Worm (Caenorhabditis elegans) whole organism, young adult: ENCODE measurements around the gene bca-2.

Experiments
- B0019.2 ChIP-seq: fragments of 200-800 bp; sonication (Bioruptor generic); conservative IDR thresholded peaks from 2 replicates; pipeline ENCODE4 v1.3.6; 2022; ENCODE audit warnings: missing genetic modification reagents, missing genetic modification characterization, missing compliant biosample characterization
- B0035.1 ChIP-seq: sonication (generic microtip); optimal IDR thresholded peaks from 2 replicates; lab custom pipeline; 2016; ENCODE audit warnings: missing genetic modification characterization, mild to moderate bottlenecking, missing compliant biosample characterization, missing genotype, missing genetic modification reagents
- C06A6.2 ChIP-seq: fragments of 200-800 bp; sonication (Bioruptor generic); conservative IDR thresholded peaks from 2 replicates; pipeline ENCODE4 v1.3.6; 2022; ENCODE audit warnings: missing genetic modification characterization, missing compliant biosample characterization
- D2030.7 ChIP-seq: fragments of 200-800 bp; sonication (Bioruptor generic); IDR thresholded peaks from 2 replicates; pipeline ENCODE4 v1.3.6; 2022; ENCODE audit warnings: missing genetic modification reagents, missing genetic modification characterization, missing compliant biosample characterization
- F33H1.4 ChIP-seq: fragments of 200-800 bp; sonication (Bioruptor generic); IDR thresholded peaks from 2 replicates; pipeline ENCODE4 v1.3.6; 2022; ENCODE audit warnings: missing genetic modification reagents, missing genetic modification characterization, missing compliant biosample characterization
- F39B2.1 ChIP-seq: fragments of 200-800 bp; sonication (Bioruptor generic); IDR thresholded peaks from 2 replicates; pipeline ENCODE4 v1.3.6; 2022; ENCODE audit warnings: missing genetic modification reagents, missing genetic modification characterization, missing compliant biosample characterization
- F52B5.7 ChIP-seq: sonication (generic microtip); optimal IDR thresholded peaks from 2 replicates; lab custom pipeline; 2016; ENCODE audit warnings: mild to moderate bottlenecking, missing genetic modification characterization, missing compliant biosample characterization
- F57C9.4 ChIP-seq: sonication (generic microtip); optimal IDR thresholded peaks from 2 replicates; lab custom pipeline; 2017; ENCODE audit warnings: mild to moderate bottlenecking, missing genetic modification characterization, missing compliant biosample characterization
- Y53G8AR.9 ChIP-seq: fragments of 200-800 bp; sonication (Bioruptor generic); conservative IDR thresholded peaks from 2 replicates; pipeline ENCODE4 v1.3.6; 2022; ENCODE audit warnings: missing genetic modification reagents, missing genetic modification characterization, missing compliant biosample characterization
- Y56A3A.18 ChIP-seq: fragments of 200-800 bp; sonication (Bioruptor generic); IDR thresholded peaks from 2 replicates; pipeline ENCODE4 v1.3.6; 2022; ENCODE audit warnings: missing genetic modification reagents, missing genetic modification characterization, missing compliant biosample characterization
- Y79H2A.3 ChIP-seq: fragments of 200-800 bp; sonication (Bioruptor generic); conservative IDR thresholded peaks from 2 replicates; pipeline ENCODE4 v1.3.6; 2022; ENCODE audit warnings: missing genetic modification reagents, missing genetic modification characterization, missing compliant biosample characterization
- Y95B8A.8 ChIP-seq: fragments of 200-800 bp; sonication (Bioruptor generic); IDR thresholded peaks from 2 replicates; pipeline ENCODE4 v1.3.6; 2022; ENCODE audit warnings: missing genetic modification reagents, missing genetic modification characterization, missing compliant biosample characterization
- akir-1 ChIP-seq: fragments of 200-800 bp; sonication (Bioruptor generic); optimal IDR thresholded peaks from 2 replicates; lab custom pipeline; 2018; ENCODE audit warnings: mild to moderate bottlenecking, missing genetic modification characterization, moderate library complexity, missing compliant biosample characterization
- atf-7 ChIP-seq: sonication (generic microtip); optimal IDR thresholded peaks from 2 replicates; lab custom pipeline; 2017; ENCODE audit warnings: mild to moderate bottlenecking, missing genetic modification characterization, missing compliant biosample characterization
- athp-1 ChIP-seq: sonication (generic microtip); optimal IDR thresholded peaks from 2 replicates; lab custom pipeline; 2017; ENCODE audit warnings: mild to moderate bottlenecking, missing genetic modification characterization, missing compliant biosample characterization
- cebp-1 ChIP-seq, 2 experiments: fragments of 200-800 bp in 1 of 2; sonication (Bioruptor generic) in 1 of 2; sonication (generic microtip) in 1 of 2; IDR thresholded peaks in 1 of 2; optimal IDR thresholded peaks in 1 of 2; 2 replicates each; pipeline versions ENCODE4 v1.3.6 to Lab custom; 2017 to 2022; ENCODE audit warnings: missing compliant biosample characterization in 2 of 2, missing genetic modification characterization in 2 of 2, mild to moderate bottlenecking in 1 of 2, missing genetic modification reagents in 1 of 2, moderate library complexity in 1 of 2
- cebp-2 ChIP-seq: fragments of 200-800 bp; sonication (Bioruptor generic); IDR thresholded peaks from 2 replicates; pipeline ENCODE4 v1.3.6; 2022; ENCODE audit warnings: missing genetic modification characterization, missing compliant biosample characterization
- ceh-79 ChIP-seq: sonication (generic microtip); optimal IDR thresholded peaks from 2 replicates; lab custom pipeline; 2017; ENCODE audit warnings: mild to moderate bottlenecking, missing genetic modification characterization, missing compliant biosample characterization
- die-1 ChIP-seq: sonication (generic microtip); optimal IDR thresholded peaks from 2 replicates; lab custom pipeline; 2016; ENCODE audit warnings: missing genotype, mild to moderate bottlenecking, missing genetic modification characterization, missing compliant biosample characterization
- dpl-1 ChIP-seq: fragments of 150-350 bp; optimal IDR thresholded peaks from 2 replicates; lab custom pipeline; 2014; ENCODE audit warnings: missing biosample characterization, missing genetic modification reagents, missing genetic modification characterization
- ets-4 ChIP-seq: fragments of 200-800 bp; sonication (Bioruptor generic); optimal IDR thresholded peaks from 2 replicates; lab custom pipeline; 2018; ENCODE audit warnings: mild to moderate bottlenecking, missing genetic modification characterization, missing compliant biosample characterization
- hlh-12 ChIP-seq: sonication (generic microtip); optimal IDR thresholded peaks from 2 replicates; lab custom pipeline; 2016; ENCODE audit warnings: missing genetic modification characterization, missing compliant biosample characterization
- hlh-26 ChIP-seq: fragments of 200-800 bp; sonication (Bioruptor generic); conservative IDR thresholded peaks from 2 replicates; pipeline ENCODE4 v1.3.6; 2022; ENCODE audit warnings: missing genetic modification reagents, missing genetic modification characterization, missing compliant biosample characterization
- hmg-1.2 ChIP-seq: fragments of 200-800 bp; sonication (Bioruptor generic); IDR thresholded peaks from 2 replicates; pipeline ENCODE4 v1.3.6; 2022; ENCODE audit warnings: missing genetic modification reagents, missing genetic modification characterization, missing compliant biosample characterization
- lag-1 ChIP-seq: fragments of 200-800 bp; sonication (Bioruptor generic); IDR thresholded peaks from 2 replicates; pipeline ENCODE4 v1.3.6; 2022; ENCODE audit warnings: missing genetic modification reagents, missing genetic modification characterization, missing compliant biosample characterization
- let-526 ChIP-seq: fragments of 200-800 bp; sonication (Bioruptor generic); IDR thresholded peaks from 2 replicates; pipeline ENCODE4 v1.3.6; 2022; ENCODE audit warnings: missing genetic modification reagents, missing genetic modification characterization, missing compliant biosample characterization
- lin-26 ChIP-seq: fragments of 200-800 bp; sonication (Bioruptor generic); IDR thresholded peaks from 2 replicates; pipeline ENCODE4 v1.3.6; 2022; ENCODE audit warnings: missing genetic modification reagents, missing genetic modification characterization, missing compliant biosample characterization
- lsy-27 ChIP-seq: sonication (generic microtip); optimal IDR thresholded peaks from 2 replicates; lab custom pipeline; 2017; ENCODE audit warnings: missing genetic modification characterization, mild to moderate bottlenecking, missing compliant biosample characterization, antibody characterized with exemption, missing genotype, borderline replicate concordance; ENCODE audit not compliant: insufficient read depth
- madf-10 ChIP-seq: sonication (generic microtip); optimal IDR thresholded peaks from 2 replicates; lab custom pipeline; 2016; ENCODE audit warnings: mild to moderate bottlenecking, missing genetic modification characterization, missing compliant biosample characterization
- madf-3 ChIP-seq: fragments of 200-800 bp; sonication (Bioruptor generic); IDR thresholded peaks from 2 replicates; pipeline ENCODE4 v1.3.6; 2022; ENCODE audit warnings: missing genetic modification reagents, missing genetic modification characterization, missing compliant biosample characterization
- madf-6 ChIP-seq: fragments of 200-800 bp; sonication (Bioruptor generic); IDR thresholded peaks from 2 replicates; pipeline ENCODE4 v1.3.6; 2022; ENCODE audit warnings: missing genetic modification reagents, missing genetic modification characterization, missing compliant biosample characterization
- mcd-1 ChIP-seq: fragments of 200-800 bp; sonication (Bioruptor generic); IDR thresholded peaks from 2 replicates; pipeline ENCODE4 v1.3.6; 2022; ENCODE audit warnings: missing genetic modification reagents, missing genetic modification characterization, missing compliant biosample characterization
- mel-28 ChIP-seq: sonication (generic microtip); optimal IDR thresholded peaks from 2 replicates; lab custom pipeline; 2016; ENCODE audit warnings: borderline replicate concordance, mild to moderate bottlenecking, missing genetic modification characterization, missing compliant biosample characterization
- mes-4 ChIP-seq: sonication (generic microtip); optimal IDR thresholded peaks from 2 replicates; lab custom pipeline; 2016; ENCODE audit warnings: missing genotype, missing genetic modification characterization, missing compliant biosample characterization
- nhr-120 ChIP-seq: fragments of 200-800 bp; sonication (Bioruptor generic); IDR thresholded peaks from 2 replicates; pipeline ENCODE4 v1.3.6; 2022; ENCODE audit warnings: missing genetic modification characterization, missing compliant biosample characterization
- nhr-27 ChIP-seq: fragments of 200-800 bp; sonication (Bioruptor generic); optimal IDR thresholded peaks from 2 replicates; lab custom pipeline; 2018; ENCODE audit warnings: mild to moderate bottlenecking, missing genetic modification characterization, moderate library complexity, missing compliant biosample characterization
- pha-4 ChIP-seq: fragments of 150-350 bp; sonication (generic microtip); optimal IDR thresholded peaks from 2 replicates; lab custom pipeline; 2014; ENCODE audit warnings: missing biosample characterization, missing genetic modification reagents, missing genetic modification characterization
- rpc-1 ChIP-seq, 2 experiments: fragments of 150-350 bp in 1 of 2; sonication (generic microtip) in 1 of 2; optimal IDR thresholded peaks; 2 replicates each; lab custom pipeline; 2014 to 2018; ENCODE audit warnings: missing biosample characterization in 1 of 2, missing genetic modification characterization in 1 of 2, missing genetic modification reagents in 1 of 2, missing genotype in 1 of 2
- snpc-1.3 ChIP-seq: sonication (generic microtip); optimal IDR thresholded peaks from 2 replicates; lab custom pipeline; 2017; ENCODE audit warnings: missing genetic modification characterization, mild to moderate bottlenecking, missing compliant biosample characterization, antibody characterized with exemption, moderate library complexity, missing genotype, missing genetic modification reagents; ENCODE audit not compliant: insufficient read depth
- snpc-4 ChIP-seq, 5 experiments: fragments of 150-350 bp in 1 of 5; sonication (generic microtip) in 4 of 5; optimal IDR thresholded peaks; 2 replicates each; lab custom pipeline; 2014 to 2018; ENCODE audit warnings: missing genetic modification characterization in 5 of 5, missing biosample characterization in 3 of 5, antibody characterized with exemption in 2 of 5, mild to moderate bottlenecking in 2 of 5, missing compliant biosample characterization in 2 of 5, missing genotype in 2 of 5, moderate library complexity in 2 of 5, missing genetic modification reagents in 1 of 5
- tbx-9 ChIP-seq: sonication (generic microtip); optimal IDR thresholded peaks from 2 replicates; lab custom pipeline; 2016; ENCODE audit warnings: borderline replicate concordance, missing genetic modification characterization, inconsistent platforms, missing compliant biosample characterization
- ztf-22 ChIP-seq: fragments of 200-800 bp; sonication (Bioruptor generic); optimal IDR thresholded peaks from 2 replicates; lab custom pipeline; 2018; ENCODE audit warnings: mild to moderate bottlenecking, missing genetic modification characterization, moderate library complexity, missing compliant biosample characterization
- ztf-6 ChIP-seq: fragments of 200-800 bp; sonication (Bioruptor generic); IDR thresholded peaks from 2 replicates; pipeline ENCODE4 v1.3.6; 2022; ENCODE audit warnings: missing genetic modification reagents, missing genetic modification characterization, missing compliant biosample characterization

Gene bca-2

ce11 chrIV:17096168-17096567 lies 3.9 kb downstream of the bca-2 start, which contains the start of gene Y116A8C.27:
Gene Y116A8C.27 (minus strand): TSS chrIV:17096268.
- TF ChIP-seq madf-6 (GFP tag; lab: Robert Waterston, UW): no peak
- TF ChIP-seq F33H1.4 (GFP tag; lab: Robert Waterston, UW): no peak
- TF ChIP-seq snpc-4 (GFP tag; optimal IDR thresholded peaks at IDR 0.05; lab: Kevin White, UChicago): peak; percentile 4
- TF ChIP-seq snpc-4 (tag; optimal IDR thresholded peaks at IDR 0.05; lab: Kevin White, UChicago): no peak

- TF ChIP-seq Y79H2A.3 (GFP tag; lab: Robert Waterston, UW) (no peak), cebp-1 (GFP tag; IDR thresholded peaks at IDR 0.05; lab: Robert Waterston, UW) (no peak), cebp-1 (tag; optimal IDR thresholded peaks at IDR 0.05; lab: Kevin White, UChicago) (no peak), pha-4 (tag; lab: Kevin White, UChicago) (peak; percentile 36), hmg-1.2 (peak; percentile 7; the same call in 1 of the 2 replicates), die-1 (tag; lab: Kevin White, UChicago) (no peak)
- TF ChIP-seq, all 124 proteins: peak for 2
Measured at ce11 chrIV:17093701-17094100, 6.3 kb downstream of the bca-2 start, which contains the start of gene Y116A8C.29. Gene Y116A8C.29 (plus strand): TSS chrIV:17094028.

ce11 chrIV:17088849-17089248 lies 11.2 kb downstream of the bca-2 start, which contains the start of gene Y116A8C.43:
Gene Y116A8C.43 (plus strand): TSS chrIV:17088851.
- TF ChIP-seq Y95B8A.8 (GFP tag; lab: Robert Waterston, UW) (0 out of 2 replicates have a peak, but pooled peaks have one; percentile 15), madf-6 (GFP tag; lab: Robert Waterston, UW) (peak; percentile 39; the same call in 1 of the 2 replicates), dpl-1 (GFP tag; lab: Kevin White, UChicago) (no peak), Y56A3A.18 (GFP tag; lab: Robert Waterston, UW) (0 out of 2 replicates have a peak, but pooled peaks have one; percentile 53), B0035.1 (tag; lab: Kevin White, UChicago) (no peak), athp-1 (tag; lab: Kevin White, UChicago) (peak; percentile 63), B0019.2 (GFP tag; lab: Robert Waterston, UW) (no peak), ztf-22 (GFP tag; lab: Kevin White, UChicago) (no peak), tbx-9 (tag; lab: Kevin White, UChicago) (no peak), let-526 (GFP tag; lab: Robert Waterston, UW) (no peak), nhr-27 (tag; lab: Kevin White, UChicago) (peak; percentile 8), Y53G8AR.9 (peak; percentile 76), mes-4 (tag; lab: Kevin White, UChicago) (peak; percentile 31), nhr-120 (GFP tag; lab: Robert Waterston, UW) (no peak), cebp-2 (no peak), ceh-79 (no peak), C06A6.2 (GFP tag; lab: Robert Waterston, UW) (no peak), ets-4 (GFP tag; lab: Kevin White, UChicago) (no peak), snpc-1.3 (tag; lab: Kevin White, UChicago) (no peak), hlh-12 (tag; lab: Kevin White, UChicago) (no peak), D2030.7 (0 out of 2 replicates have a peak, but pooled peaks have one; percentile 39), ztf-6 (no peak), rpc-1 (optimal IDR thresholded peaks at IDR 0.05; lab: Kevin White, UChicago) (no peak), rpc-1 (tag; optimal IDR thresholded peaks at IDR 0.05; lab: Kevin White, UChicago) (no peak), akir-1 (no peak), madf-10 (no peak), F57C9.4 (tag; lab: Kevin White, UChicago) (peak; percentile 38), hlh-26 (GFP tag; lab: Robert Waterston, UW) (0 out of 2 replicates have a peak, but pooled peaks have one; percentile 29), atf-7 (no peak), lin-26 (no peak), madf-3 (GFP tag; lab: Robert Waterston, UW) (0 out of 2 replicates have a peak, but pooled peaks have one; percentile 59), F52B5.7 (tag; lab: Kevin White, UChicago) (peak; percentile 39), mcd-1 (GFP tag; lab: Robert Waterston, UW) (no peak), mel-28 (tag; lab: Kevin White, UChicago) (no peak), lsy-27 (tag; lab: Kevin White, UChicago) (no peak), F39B2.1 (GFP tag; lab: Robert Waterston, UW) (no peak), lag-1 (GFP tag; lab: Robert Waterston, UW) (no peak)
